Fruit fly (Drosophila melanogaster) whole organism, pupa: ENCODE data around the gene CG44385.

ENCODE experiments used
- CG10348 ChIP-seq: fragments of 200-800 bp; sonication (Bioruptor generic); IDR thresholded peaks from 2 replicates; pipeline ENCODE4 v1.3.6; 2022; ENCODE audit warnings: missing biosample characterization, missing genetic modification characterization
- CG34367 ChIP-seq: fragments of 200-800 bp; sonication (Bioruptor generic); optimal IDR thresholded peaks from 2 replicates; lab custom pipeline; 2018; ENCODE audit warnings: missing biosample characterization, mild to moderate bottlenecking, missing genetic modification characterization

dm6 chrX:11137566-11138186 is 5.5 kb upstream of the CG44385 start, which contains the start of gene CDK2AP1:
- no peak for TF ChIP-seq CG10348 (GFP tag; lab: Robert Waterston, UW)
- no peak for TF ChIP-seq CG34367 (tag; lab: Kevin White, UChicago)
